Fruit fly (Drosophila melanogaster): Measurements from ENCODE around the gene yata.
A peak's percentile ranks its signal among the peaks of the same experiment; 100 is the strongest.

The yata gene

DNA sequence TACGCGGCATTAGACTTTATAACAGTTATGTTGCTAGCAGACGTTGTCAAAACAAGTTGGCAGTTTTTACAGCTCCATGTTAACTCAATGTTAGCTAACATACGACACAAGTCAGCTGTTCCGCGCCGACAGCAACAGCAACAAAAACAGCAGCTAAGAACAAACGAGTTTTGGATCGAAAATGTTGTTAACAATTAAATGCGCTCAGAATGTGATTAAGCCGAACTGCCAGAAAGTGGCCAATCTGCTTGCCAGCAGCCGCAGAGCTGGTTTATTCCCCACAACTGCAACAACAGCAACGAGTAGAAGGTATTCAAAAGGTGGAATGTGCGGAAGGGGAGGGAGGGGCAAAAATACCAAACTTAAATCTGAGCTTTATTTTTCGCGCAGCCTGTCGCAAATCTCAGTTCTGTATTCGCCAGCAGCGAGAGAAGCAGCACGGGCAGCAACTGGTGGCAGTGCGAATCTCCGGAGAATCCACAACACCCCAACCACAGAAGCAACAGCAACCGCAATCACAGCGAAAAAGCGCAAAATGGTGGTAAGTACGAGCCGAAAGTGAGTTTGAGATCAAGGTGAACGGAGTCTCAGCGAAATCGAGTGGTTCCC lies 25.9 kb upstream of the yata start, which contains the start of gene Pcd (continued):
- no peak for TF ChIP-seq CG3281 (GFP tag; optimal IDR thresholded peaks at IDR 0.05)
- no peak for TF ChIP-seq pan (optimal IDR thresholded peaks at IDR 0.05)
- TF ChIP-seq pan (GFP tag; optimal IDR thresholded peaks at IDR 0.05 in 1 of 2, IDR thresholded peaks at IDR 0.05 in 1 of 2) = no peak
- no peak for TF ChIP-seq CG4424 (GFP tag; optimal IDR thresholded peaks at IDR 0.05)
- no peak for TF ChIP-seq Hr51 (GFP tag; optimal IDR thresholded peaks at IDR 0.05)
- TF ChIP-seq HHEX (GFP tag; optimal IDR thresholded peaks at IDR 0.05) = no peak
- TF ChIP-seq Nf-YA (GFP tag; IDR thresholded peaks at IDR 0.05) = no peak
- no peak for TF ChIP-seq lbe (GFP tag; optimal IDR thresholded peaks at IDR 0.05)
- peak; percentile 71 for TF ChIP-seq stwl (tag; optimal IDR thresholded peaks at IDR 0.05)
- TF ChIP-seq Adf1 (GFP tag; IDR thresholded peaks at IDR 0.05) = peak; percentile 42; the same call in 1 of the 2 replicates
- no peak for TF ChIP-seq Dip3 (GFP tag; optimal IDR thresholded peaks at IDR 0.05)
- TF ChIP-seq Ravus (GFP tag; IDR thresholded peaks at IDR 0.05) = no peak
- TF ChIP-seq dmrt99B (tag; optimal IDR thresholded peaks at IDR 0.05) = no peak
- TF ChIP-seq dmrt11E (tag; optimal IDR thresholded peaks at IDR 0.05) = no peak
- no peak for TF ChIP-seq cas (GFP tag; IDR thresholded peaks at IDR 0.05)
- no peak for TF ChIP-seq Rx (GFP tag; IDR thresholded peaks at IDR 0.05)
- no peak for TF ChIP-seq crc (GFP tag; optimal IDR thresholded peaks at IDR 0.05)
- no peak for TF ChIP-seq CTCF (GFP tag; optimal IDR thresholded peaks at IDR 0.05)
- no peak for TF ChIP-seq CG11085 (GFP tag; IDR thresholded peaks at IDR 0.05)
- peak; percentile 73 for TF ChIP-seq rib (GFP tag; IDR thresholded peaks at IDR 0.05)
- TF ChIP-seq unpg (GFP tag; optimal IDR thresholded peaks at IDR 0.05) = no peak
- no peak for TF ChIP-seq CG13624 (GFP tag; optimal IDR thresholded peaks at IDR 0.05)
- TF ChIP-seq sim (GFP tag; IDR thresholded peaks at IDR 0.05) = no peak
- no peak for TF ChIP-seq odd (GFP tag; optimal IDR thresholded peaks at IDR 0.05)
- TF ChIP-seq Spps (tag; optimal IDR thresholded peaks at IDR 0.05) = no peak
- TF ChIP-seq hbn (GFP tag; IDR thresholded peaks at IDR 0.05; ENCODE audit: partially characterized antibody) = 0 out of 2 replicates have a peak, but pooled peaks have one; percentile 24
- TF ChIP-seq ssp (GFP tag; IDR thresholded peaks at IDR 0.05) = no peak
- peak; percentile 14 for TF ChIP-seq CG18011 (GFP tag; optimal IDR thresholded peaks at IDR 0.05)
- no peak for TF ChIP-seq Mrtf (GFP tag; IDR thresholded peaks at IDR 0.05)
- TF ChIP-seq CG2129 (GFP tag; IDR thresholded peaks at IDR 0.05; ENCODE audit: partially characterized antibody) = no peak
- TF ChIP-seq ranshi (GFP tag; IDR thresholded peaks at IDR 0.05) = no peak
- TF ChIP-seq CG12299 (tag; optimal IDR thresholded peaks at IDR 0.05) = no peak
- no peak for TF ChIP-seq CG9932 (GFP tag; IDR thresholded peaks at IDR 0.05)
- no peak for TF ChIP-seq CG14014 (GFP tag; IDR thresholded peaks at IDR 0.05)
- TF ChIP-seq sqz (GFP tag; optimal IDR thresholded peaks at IDR 0.05) = no peak
- no peak for TF ChIP-seq CG4730 (GFP tag; IDR thresholded peaks at IDR 0.05)
- TF ChIP-seq CkIIα-i1 (GFP tag; IDR thresholded peaks at IDR 0.05) = no peak
- no peak for TF ChIP-seq kni (GFP tag; optimal IDR thresholded peaks at IDR 0.05)
- TF ChIP-seq CG15479 (GFP tag; optimal IDR thresholded peaks at IDR 0.05) = no peak
- TF ChIP-seq otp (GFP tag; IDR thresholded peaks at IDR 0.05) = no peak
- TF ChIP-seq Dll (GFP tag; IDR thresholded peaks at IDR 0.05; ENCODE audit: partially characterized antibody) = peak; percentile 41; the same call in 1 of the 4 replicates
- TF ChIP-seq CG32532 (GFP tag; IDR thresholded peaks at IDR 0.05) = peak; percentile 13; the same call in 1 of the 2 replicates
- TF ChIP-seq CG14710 (tag; optimal IDR thresholded peaks at IDR 0.05) = peak; percentile 1
- TF ChIP-seq CG6689 (GFP tag; IDR thresholded peaks at IDR 0.05) = no peak
- no peak for TF ChIP-seq zen (tag; optimal IDR thresholded peaks at IDR 0.05)
- TF ChIP-seq croc (GFP tag; conservative IDR thresholded peaks at IDR 0.05) = no peak
- TF ChIP-seq tx (GFP tag; optimal IDR thresholded peaks at IDR 0.05) = no peak
- no peak for TF ChIP-seq trh (GFP tag; optimal IDR thresholded peaks at IDR 0.05)
- TF ChIP-seq stc (GFP tag; IDR thresholded peaks at IDR 0.05) = no peak
- no peak for TF ChIP-seq jigr1 (GFP tag; IDR thresholded peaks at IDR 0.05)
- no peak for TF ChIP-seq CG14860 (GFP tag; IDR thresholded peaks at IDR 0.05; ENCODE audit: partially characterized antibody)
- TF ChIP-seq ems (GFP tag; optimal IDR thresholded peaks at IDR 0.05) = no peak

Data from whole organism, embryonic.